Worm (Caenorhabditis elegans) whole organism, midembryonic: Measurements from ENCODE around the gene srh-252.

Experiments used
- T22C8.4 ChIP-seq: fragments of 200-800 bp; sonication (Bioruptor generic); IDR thresholded peaks from 2 replicates; pipeline ENCODE4 v1.3.6; 2022; ENCODE audit warnings: missing genetic modification characterization, missing compliant biosample characterization
- cog-1 ChIP-seq: sonication (generic microtip); optimal IDR thresholded peaks from 2 replicates; lab custom pipeline; 2016; ENCODE audit warnings: missing genetic modification characterization, missing compliant biosample characterization
- flt-1 ChIP-seq: fragments of 200-800 bp; sonication (Bioruptor generic); IDR thresholded peaks from 2 replicates; pipeline ENCODE4 v1.3.6; 2022; ENCODE audit warnings: missing genetic modification characterization, missing compliant biosample characterization
- klf-2 ChIP-seq: fragments of 200-800 bp; sonication (Bioruptor generic); conservative IDR thresholded peaks from 2 replicates; pipeline ENCODE4 v1.3.6; 2022; ENCODE audit warnings: missing genetic modification reagents, missing genetic modification characterization, missing compliant biosample characterization
- med-1 ChIP-seq: sonication (generic microtip); optimal IDR thresholded peaks from 2 replicates; lab custom pipeline; 2017; ENCODE audit warnings: missing genetic modification characterization, mild to moderate bottlenecking, missing compliant biosample characterization, antibody characterized with exemption, missing genetic modification reagents; ENCODE audit not compliant: insufficient read depth
- ref-1 ChIP-seq: fragments of 200-800 bp; sonication (Bioruptor generic); conservative IDR thresholded peaks from 2 replicates; pipeline ENCODE4 v1.3.6; 2022; ENCODE audit warnings: missing genetic modification reagents, missing genetic modification characterization, missing compliant biosample characterization
- tab-1 ChIP-seq: fragments of 200-800 bp; sonication (Bioruptor generic); IDR thresholded peaks from 2 replicates; pipeline ENCODE4 v1.3.6; 2022; ENCODE audit warnings: missing genetic modification characterization, missing compliant biosample characterization
- ztf-23 ChIP-seq: fragments of 200-800 bp; sonication (Bioruptor generic); IDR thresholded peaks from 2 replicates; pipeline ENCODE4 v1.3.6; 2022; ENCODE audit warnings: missing genetic modification reagents, missing genetic modification characterization, missing compliant biosample characterization
- ztf-29 ChIP-seq: fragments of 200-800 bp; sonication (Bioruptor generic); IDR thresholded peaks from 2 replicates; pipeline ENCODE4 v1.3.6; 2022; ENCODE audit warnings: missing genetic modification reagents, missing genetic modification characterization, missing compliant biosample characterization

The srh-252 gene

DNA sequence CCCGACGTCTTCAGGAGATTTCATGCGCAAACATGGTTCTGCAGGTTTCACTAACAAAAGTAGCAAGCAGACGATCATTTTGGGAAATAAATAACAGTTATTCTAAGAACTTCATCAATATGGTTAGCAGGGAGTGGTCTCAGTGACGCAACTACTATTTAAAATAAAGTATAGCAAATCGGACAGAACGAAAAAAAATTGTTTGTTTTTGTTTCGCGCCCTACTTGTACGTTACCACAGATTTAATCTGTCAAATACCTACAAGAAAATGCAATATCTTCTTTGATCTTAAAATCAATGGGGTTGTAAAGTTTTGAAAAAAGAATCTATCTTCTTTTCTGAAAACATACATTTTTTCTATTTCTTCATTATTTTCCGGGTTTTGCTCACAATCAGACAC, 24.3 kb downstream of the srh-252 start, which contains the start of gene srz-96:
Gene srz-96 (plus strand): TSS at position 301 of the 400 bp plus-strand sequence.
- TF ChIP-seq ztf-29 (GFP tag; lab: Robert Waterston, UW) (no peak), ref-1 (no peak), klf-2 (GFP tag; lab: Robert Waterston, UW) (no peak), T22C8.4 (GFP tag; lab: Robert Waterston, UW) (no peak), ztf-23 (GFP tag; lab: Robert Waterston, UW) (no peak), flt-1 (no peak), tab-1 (GFP tag; lab: Robert Waterston, UW) (no peak), med-1 (GFP tag; lab: Kevin White, UChicago) (no peak), cog-1 (tag; lab: Kevin White, UChicago) (no peak)

DNA sequence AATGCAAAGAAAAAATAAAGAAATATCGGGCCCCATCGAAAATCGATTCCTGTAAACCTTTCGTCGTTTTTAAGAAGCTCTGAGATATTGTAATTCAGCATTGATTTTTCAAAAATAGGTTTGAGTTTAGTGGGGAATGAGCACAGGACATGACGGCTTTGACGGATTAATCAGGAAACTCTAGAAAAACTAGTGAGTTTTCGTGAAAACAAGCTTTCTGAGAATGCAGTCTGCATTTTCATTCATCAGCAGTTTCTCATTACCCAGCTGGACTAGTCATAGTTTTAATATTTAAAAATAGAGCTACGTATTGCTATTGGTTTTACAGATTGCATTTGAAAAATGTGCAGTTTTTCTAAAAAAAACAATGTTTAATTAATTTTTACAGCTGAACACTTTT, 31.0 kb downstream of the srh-252 start, which contains the start of gene srz-47:
Gene srz-47 (minus strand): TSS at position 101 of the 400 bp plus-strand sequence.
- no peak for TF ChIP-seq tab-1 (GFP tag; lab: Robert Waterston, UW)
- TF ChIP-seq flt-1: no peak
- no peak for TF ChIP-seq T22C8.4 (GFP tag; lab: Robert Waterston, UW)
- TF ChIP-seq cog-1 (tag; lab: Kevin White, UChicago): no peak

DNA sequence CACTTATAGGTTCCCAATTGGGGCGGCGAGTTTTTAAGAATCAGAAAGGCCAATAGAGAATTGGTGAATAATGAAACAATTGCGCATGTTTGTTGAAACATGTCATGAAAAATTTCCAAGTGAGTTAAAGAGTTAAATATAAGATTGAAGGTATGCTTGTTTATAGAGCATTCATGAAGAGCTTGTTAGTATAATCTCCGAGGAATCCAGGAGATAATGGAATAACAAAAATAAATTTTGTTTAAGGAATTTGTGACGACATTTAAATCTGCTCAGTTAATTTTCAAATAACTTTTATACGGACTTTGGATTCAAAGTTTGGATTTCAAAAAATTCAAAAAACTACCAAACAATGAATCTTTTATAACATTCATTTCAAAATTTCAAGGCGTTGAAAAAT, 32.8 kb downstream of the srh-252 start, which contains the start of gene str-199:
Gene str-199 (minus strand): TSS at position 101 of the 400 bp plus-strand sequence.
- TF ChIP-seq tab-1 (GFP tag; lab: Robert Waterston, UW) (no peak), ztf-23 (GFP tag; lab: Robert Waterston, UW) (no peak), ref-1 (no peak), ztf-29 (GFP tag; lab: Robert Waterston, UW) (no peak), cog-1 (tag; lab: Kevin White, UChicago) (no peak), flt-1 (no peak), med-1 (GFP tag; lab: Kevin White, UChicago) (no peak), T22C8.4 (GFP tag; lab: Robert Waterston, UW) (no peak), klf-2 (GFP tag; lab: Robert Waterston, UW) (no peak)

DNA sequence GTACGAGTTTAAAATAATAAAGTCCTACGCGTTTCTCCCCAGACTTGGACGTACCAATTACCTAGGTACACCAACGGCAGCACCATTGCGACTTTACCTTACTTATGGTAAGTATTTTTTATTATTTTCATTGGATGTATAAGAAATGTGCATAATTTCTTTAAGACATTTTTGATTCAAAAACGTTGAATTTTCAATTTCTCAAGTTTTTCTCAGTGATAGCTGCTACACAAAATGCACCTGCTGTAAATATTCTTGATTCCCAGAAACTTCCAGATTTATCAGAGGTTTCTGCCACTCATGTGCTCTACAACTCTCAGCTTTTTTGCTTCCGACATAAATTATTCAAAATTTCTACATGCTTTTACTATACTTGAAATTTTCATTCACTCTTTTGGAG, 41.2 kb downstream of the srh-252 start, which contains the start of gene srh-159:
Gene srh-159 (plus strand): TSS at position 301 of the 400 bp plus-strand sequence.
- TF ChIP-seq klf-2 (GFP tag; lab: Robert Waterston, UW): no peak
- no peak for TF ChIP-seq tab-1 (GFP tag; lab: Robert Waterston, UW)
- no peak for TF ChIP-seq T22C8.4 (GFP tag; lab: Robert Waterston, UW)
- no peak for TF ChIP-seq ztf-23 (GFP tag; lab: Robert Waterston, UW)
- TF ChIP-seq ztf-29 (GFP tag; lab: Robert Waterston, UW): no peak
- TF ChIP-seq flt-1: no peak
- TF ChIP-seq med-1 (GFP tag; lab: Kevin White, UChicago): no peak
- TF ChIP-seq ref-1: no peak
- TF ChIP-seq cog-1 (tag; lab: Kevin White, UChicago): no peak

DNA sequence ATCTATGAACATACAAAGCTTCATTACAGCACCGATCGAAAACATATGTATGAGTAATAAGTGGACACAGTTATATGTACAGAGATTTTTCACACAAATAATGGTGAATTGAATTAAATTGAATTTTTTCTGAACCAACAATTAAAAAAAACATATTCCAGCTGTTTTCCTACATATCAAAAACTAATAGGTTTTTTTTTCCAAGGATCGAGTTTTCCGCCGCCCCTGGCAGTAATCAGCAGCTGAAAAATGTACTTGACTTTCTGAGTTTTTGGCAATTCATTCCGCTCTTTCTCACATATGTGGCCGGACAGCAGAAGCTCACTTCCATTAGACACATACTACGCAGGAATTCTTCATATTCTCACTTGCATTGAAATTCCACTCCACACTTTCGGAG, 44.7 kb downstream of the srh-252 start, which contains the start of gene srh-174:
Gene srh-174 (plus strand): TSS at position 301 of the 400 bp plus-strand sequence.
- TF ChIP-seq med-1 (GFP tag; lab: Kevin White, UChicago): no peak

DNA sequence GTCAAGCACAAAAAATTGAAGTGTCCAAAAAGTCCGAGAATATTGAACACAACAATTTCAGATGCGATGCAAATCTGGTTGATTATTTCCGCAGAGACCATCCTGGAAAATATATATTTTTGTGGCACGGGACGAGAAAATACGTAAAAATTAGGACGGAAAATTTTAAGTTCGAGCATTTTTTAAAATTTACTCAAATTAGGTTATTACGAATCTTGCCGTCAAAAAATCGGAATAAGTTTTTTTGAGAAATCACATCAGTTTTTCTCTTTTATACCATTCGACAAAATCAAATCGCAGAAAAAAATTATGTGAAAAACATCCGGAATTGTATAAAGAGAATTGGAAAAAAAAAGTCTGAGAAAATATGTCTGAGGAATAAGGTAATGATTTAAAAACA, 45.2 kb downstream of the srh-252 start, which contains the start of gene srsx-1:
Gene srsx-1 (minus strand): TSS at position 101 of the 400 bp plus-strand sequence.
- TF ChIP-seq cog-1 (tag; lab: Kevin White, UChicago) (no peak), klf-2 (GFP tag; lab: Robert Waterston, UW) (no peak), ztf-23 (GFP tag; lab: Robert Waterston, UW) (no peak), T22C8.4 (GFP tag; lab: Robert Waterston, UW) (no peak), tab-1 (GFP tag; lab: Robert Waterston, UW) (no peak)

DNA sequence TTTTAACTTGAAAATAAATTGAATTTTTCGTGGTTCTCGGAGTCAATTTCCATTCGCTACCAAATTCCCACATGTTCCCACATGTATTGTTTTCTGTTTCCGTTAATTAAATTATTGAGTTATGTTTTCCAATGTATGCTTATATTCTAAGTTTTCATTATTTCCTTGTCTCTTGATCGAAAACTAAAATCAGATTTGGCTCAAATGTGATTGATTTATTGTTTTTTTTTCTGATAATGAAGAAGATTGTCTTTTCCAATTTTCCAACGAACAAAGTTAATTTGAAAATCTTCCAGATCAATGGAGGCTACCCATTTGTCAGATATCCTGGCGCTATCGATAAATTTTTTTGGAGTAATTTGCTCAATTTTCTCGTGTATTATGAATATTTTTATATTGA, 49.5 kb downstream of the srh-252 start, which contains the start of gene srbc-25:
Gene srbc-25 (plus strand): TSS at position 301 of the 400 bp plus-strand sequence.
- TF ChIP-seq klf-2 (GFP tag; lab: Robert Waterston, UW) (no peak), tab-1 (GFP tag; lab: Robert Waterston, UW) (no peak), ztf-23 (GFP tag; lab: Robert Waterston, UW) (no peak), ztf-29 (GFP tag; lab: Robert Waterston, UW) (no peak), ref-1 (no peak), T22C8.4 (GFP tag; lab: Robert Waterston, UW) (no peak), med-1 (GFP tag; lab: Kevin White, UChicago) (no peak), flt-1 (no peak), cog-1 (tag; lab: Kevin White, UChicago) (no peak)
